Fruit fly (Drosophila melanogaster): Measurements from ENCODE around the gene CG32694.

DNA sequence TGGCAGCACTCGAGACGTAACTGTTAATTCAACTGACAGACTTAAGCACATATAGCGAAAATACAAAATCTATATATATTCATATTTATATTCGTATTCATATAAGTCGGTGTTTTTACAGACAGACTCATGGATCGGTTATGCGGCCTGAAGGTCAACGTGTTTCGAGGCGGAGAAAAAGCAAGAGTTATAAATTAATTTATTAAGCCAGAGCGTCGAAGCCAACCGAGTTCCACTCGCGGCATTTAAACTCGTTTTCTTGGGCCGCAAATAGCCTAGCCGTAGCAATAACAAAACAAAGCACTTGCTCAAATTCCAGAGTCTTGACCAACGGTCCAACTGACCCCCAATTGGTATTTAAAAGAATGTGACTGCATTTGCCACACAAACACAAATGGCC, 31.4 kb downstream of the CG32694 start:
- TF ChIP-seq CG14711 (tag; optimal IDR thresholded peaks at IDR 0.05) = no peak
- TF ChIP-seq Clk (GFP tag; optimal IDR thresholded peaks at IDR 0.05) = no peak
- TF ChIP-seq CG12768 (GFP tag; optimal IDR thresholded peaks at IDR 0.05) = no peak
- TF ChIP-seq tj (GFP tag; optimal IDR thresholded peaks at IDR 0.05) = no peak
